Worm (Caenorhabditis elegans) whole organism, mixed stage, embryonic: Measurements from ENCODE around the gene kin-36.

Experiments used
- M03D4.4 ChIP-seq: sonication (generic microtip); optimal IDR thresholded peaks from 2 replicates; lab custom pipeline; 2017; ENCODE audit warnings: mild to moderate bottlenecking, missing genetic modification characterization, missing compliant biosample characterization
- bed-3 ChIP-seq: fragments of 200-800 bp; sonication (Bioruptor generic); optimal IDR thresholded peaks from 3 replicates; lab custom pipeline; 2018; ENCODE audit warnings: mild to moderate bottlenecking, missing genetic modification characterization, moderate library complexity, missing compliant biosample characterization
- blmp-1 ChIP-seq: fragments of 150-350 bp; optimal IDR thresholded peaks from 2 replicates; lab custom pipeline; 2014; ENCODE audit warnings: missing biosample characterization, missing genetic modification characterization
- ceh-39 ChIP-seq: fragments of 150-350 bp; optimal IDR thresholded peaks from 2 replicates; lab custom pipeline; 2014; ENCODE audit warnings: missing biosample characterization, missing genetic modification characterization
- ceh-43 ChIP-seq: fragments of 200-800 bp; sonication (Bioruptor generic); optimal IDR thresholded peaks from 2 replicates; lab custom pipeline; 2018; ENCODE audit warnings: mild to moderate bottlenecking, missing genetic modification characterization, moderate library complexity, missing compliant biosample characterization
- ces-1 ChIP-seq: fragments of 150-350 bp; optimal IDR thresholded peaks from 2 replicates; lab custom pipeline; 2014; ENCODE audit warnings: missing biosample characterization, missing genetic modification reagents, missing genetic modification characterization
- cnd-1 ChIP-seq: fragments of 200-800 bp; sonication (Bioruptor generic); optimal IDR thresholded peaks from 2 replicates; lab custom pipeline; 2018; ENCODE audit warnings: mild to moderate bottlenecking, missing genetic modification characterization, missing compliant biosample characterization
- drap-1 ChIP-seq: fragments of 200-800 bp; sonication (Bioruptor generic); optimal IDR thresholded peaks from 3 replicates; lab custom pipeline; 2018; ENCODE audit warnings: mild to moderate bottlenecking, missing genetic modification characterization, missing compliant biosample characterization
- elt-1 ChIP-seq: sonication (generic microtip); optimal IDR thresholded peaks from 2 replicates; lab custom pipeline; 2017; ENCODE audit warnings: missing genetic modification characterization, mild to moderate bottlenecking, missing compliant biosample characterization, antibody characterized with exemption, moderate library complexity, borderline replicate concordance; ENCODE audit not compliant: insufficient read depth
- elt-3 ChIP-seq: fragments of 150-350 bp; optimal IDR thresholded peaks from 2 replicates; lab custom pipeline; 2014; ENCODE audit warnings: missing biosample characterization, missing genetic modification characterization
- flh-1 ChIP-seq: fragments of 200-800 bp; sonication (Bioruptor generic); optimal IDR thresholded peaks from 2 replicates; lab custom pipeline; 2018; ENCODE audit warnings: mild to moderate bottlenecking, missing genetic modification characterization, moderate library complexity, missing compliant biosample characterization
- ham-2 ChIP-seq: fragments of 200-800 bp; sonication (Bioruptor generic); optimal IDR thresholded peaks from 2 replicates; lab custom pipeline; 2018; ENCODE audit warnings: mild to moderate bottlenecking, missing genetic modification characterization, missing compliant biosample characterization
- hlh-1 ChIP-seq: fragments of 150-350 bp; optimal IDR thresholded peaks from 2 replicates; lab custom pipeline; 2014; ENCODE audit warnings: missing biosample characterization, missing genetic modification reagents, missing genetic modification characterization
- lin-13 ChIP-seq: fragments of 150-350 bp; optimal IDR thresholded peaks from 2 replicates; lab custom pipeline; 2014; ENCODE audit warnings: missing biosample characterization, missing genetic modification characterization
- lsy-2 ChIP-seq: fragments of 150-350 bp; optimal IDR thresholded peaks from 2 replicates; lab custom pipeline; 2014; ENCODE audit warnings: missing biosample characterization, missing genetic modification characterization
- mab-5 ChIP-seq: fragments of 150-350 bp; optimal IDR thresholded peaks from 2 replicates; lab custom pipeline; 2014; ENCODE audit warnings: missing biosample characterization, missing genetic modification characterization
- mep-1 ChIP-seq: fragments of 150-350 bp; optimal IDR thresholded peaks from 2 replicates; lab custom pipeline; 2017; ENCODE audit warnings: missing biosample characterization, missing genetic modification reagents, missing genetic modification characterization, inconsistent platforms
- mls-2 ChIP-seq: sonication (generic microtip); optimal IDR thresholded peaks from 2 replicates; lab custom pipeline; 2016; ENCODE audit warnings: mild to moderate bottlenecking, missing genetic modification characterization, moderate library complexity, missing compliant biosample characterization
- nhr-12 ChIP-seq: fragments of 150-350 bp; optimal IDR thresholded peaks from 2 replicates; lab custom pipeline; 2014; ENCODE audit warnings: missing biosample characterization, missing genetic modification characterization
- nhr-2 ChIP-seq: fragments of 150-350 bp; optimal IDR thresholded peaks from 2 replicates; lab custom pipeline; 2014; ENCODE audit warnings: missing biosample characterization, missing genetic modification characterization
- nhr-237 ChIP-seq: fragments of 150-350 bp; optimal IDR thresholded peaks from 2 replicates; lab custom pipeline; 2014; ENCODE audit warnings: missing biosample characterization, missing genetic modification characterization
- nhr-28 ChIP-seq: fragments of 150-350 bp; optimal IDR thresholded peaks from 2 replicates; lab custom pipeline; 2014; ENCODE audit warnings: missing biosample characterization, missing genetic modification characterization
- nhr-76 ChIP-seq: sonication (generic microtip); optimal IDR thresholded peaks from 2 replicates; lab custom pipeline; 2017; ENCODE audit warnings: missing biosample characterization, missing genetic modification characterization
- pha-4 ChIP-seq: fragments of 150-350 bp; optimal IDR thresholded peaks from 2 replicates; lab custom pipeline; 2018; ENCODE audit warnings: missing biosample characterization, missing genetic modification reagents, missing genetic modification characterization
- sem-2 ChIP-seq: fragments of 200-800 bp; sonication (Bioruptor generic); optimal IDR thresholded peaks from 2 replicates; lab custom pipeline; 2018; ENCODE audit warnings: mild to moderate bottlenecking, missing genetic modification characterization, missing compliant biosample characterization
- snpc-4 ChIP-seq: fragments of 150-350 bp; optimal IDR thresholded peaks from 2 replicates; lab custom pipeline; 2014; ENCODE audit warnings: missing biosample characterization, missing genetic modification characterization
- tbx-8 ChIP-seq: fragments of 200-800 bp; sonication (Bioruptor generic); optimal IDR thresholded peaks from 2 replicates; lab custom pipeline; 2018; ENCODE audit warnings: mild to moderate bottlenecking, missing genetic modification characterization, moderate library complexity, missing compliant biosample characterization
- unc-120 ChIP-seq: sonication (generic microtip); optimal IDR thresholded peaks from 2 replicates; lab custom pipeline; 2017; ENCODE audit warnings: missing genetic modification characterization, missing compliant biosample characterization; ENCODE audit not compliant: poor library complexity, severe bottlenecking
- unc-39 ChIP-seq: fragments of 150-350 bp; optimal IDR thresholded peaks from 2 replicates; lab custom pipeline; 2014; ENCODE audit warnings: missing biosample characterization, missing genetic modification characterization
- unc-62 ChIP-seq: fragments of 150-350 bp; optimal IDR thresholded peaks from 2 replicates; lab custom pipeline; 2014; ENCODE audit warnings: missing biosample characterization, missing genetic modification reagents, missing genetic modification characterization
- zip-8 ChIP-seq: fragments of 150-350 bp; optimal IDR thresholded peaks from 2 replicates; lab custom pipeline; 2014; ENCODE audit warnings: missing biosample characterization, missing genetic modification characterization
- ztf-11 ChIP-seq: fragments of 150-350 bp; optimal IDR thresholded peaks from 2 replicates; lab custom pipeline; 2014; ENCODE audit warnings: missing biosample characterization, missing genetic modification characterization

Gene kin-36

DNA sequence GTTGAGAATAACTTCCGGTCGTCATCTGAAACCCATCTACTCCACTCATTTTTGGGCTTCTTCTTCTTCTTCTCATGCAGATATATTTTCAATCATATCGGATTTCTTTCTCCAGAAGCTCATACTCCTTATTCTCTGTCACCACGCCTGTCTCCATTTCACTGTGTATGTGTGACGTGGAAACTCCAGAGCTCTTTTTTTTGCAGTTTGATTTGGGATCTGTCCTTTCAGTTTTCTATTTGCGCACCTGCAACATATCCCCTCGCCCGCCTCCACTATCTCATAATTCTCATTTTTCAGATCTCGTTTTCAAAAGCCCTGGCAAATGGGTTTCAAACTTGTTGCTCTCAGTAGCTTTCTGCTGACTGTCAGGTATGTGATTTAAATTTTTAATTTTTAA lies at the start of gene kin-36:
kin-36 (plus strand) TSS at position 301 of the 400 bp plus-strand sequence.
- TF ChIP-seq nhr-12 (tag; lab: Kevin White, UChicago), result no peak
- no peak for TF ChIP-seq nhr-237
- no peak for TF ChIP-seq zip-8 (tag; lab: Kevin White, UChicago)
- TF ChIP-seq drap-1 (GFP tag; lab: Kevin White, UChicago), result no peak
- no peak for TF ChIP-seq blmp-1
- no peak for TF ChIP-seq mab-5 (tag; lab: Kevin White, UChicago)
- TF ChIP-seq sem-2 (GFP tag; lab: Kevin White, UChicago), result no peak
- no peak for TF ChIP-seq ham-2
- TF ChIP-seq unc-120, result no peak
- TF ChIP-seq bed-3 (GFP tag; lab: Kevin White, UChicago), result no peak
- no peak for TF ChIP-seq flh-1 (GFP tag; lab: Kevin White, UChicago)
- TF ChIP-seq elt-3 (tag; lab: Kevin White, UChicago), result no peak
- TF ChIP-seq ceh-43, result no peak
- TF ChIP-seq ztf-11 (tag; lab: Kevin White, UChicago), result no peak

DNA sequence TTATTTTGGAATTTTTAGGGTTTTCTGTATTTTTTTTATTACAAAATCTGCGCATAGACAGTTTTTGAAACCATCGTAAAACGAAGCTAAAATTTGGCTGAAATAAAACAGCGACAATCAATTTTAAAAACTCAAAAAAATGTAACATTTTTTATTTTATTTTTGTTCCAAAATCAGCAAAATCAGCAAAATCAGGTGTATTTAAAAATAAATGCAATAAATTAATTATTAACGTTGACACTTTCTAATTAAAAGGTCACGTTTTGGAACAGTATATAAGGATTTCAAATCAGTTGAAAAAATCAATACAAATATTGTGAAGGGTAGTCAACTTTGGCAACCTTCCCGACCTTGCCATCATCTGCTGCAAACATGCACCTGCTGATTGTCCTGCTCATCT lies 45.4 kb upstream of the kin-36 start, which contains the start of gene R105.1:
R105.1 (plus strand) TSS at position 301 of the 400 bp plus-strand sequence.
- TF ChIP-seq mep-1 (tag; lab: Kevin White, UChicago) (no peak), sem-2 (GFP tag; lab: Kevin White, UChicago) (no peak), nhr-28 (tag; lab: Kevin White, UChicago) (no peak), M03D4.4 (no peak), lin-13 (no peak), ham-2 (no peak), elt-1 (tag; lab: Kevin White, UChicago) (no peak), nhr-2 (tag; lab: Kevin White, UChicago) (no peak), drap-1 (GFP tag; lab: Kevin White, UChicago) (no peak), nhr-12 (tag; lab: Kevin White, UChicago) (no peak), mab-5 (tag; lab: Kevin White, UChicago) (no peak), ces-1 (no peak), lsy-2 (tag; lab: Kevin White, UChicago) (no peak), tbx-8 (no peak), mls-2 (tag; lab: Kevin White, UChicago) (no peak), unc-120 (no peak)
- TF ChIP-seq, all 35 proteins: peak for 0

DNA sequence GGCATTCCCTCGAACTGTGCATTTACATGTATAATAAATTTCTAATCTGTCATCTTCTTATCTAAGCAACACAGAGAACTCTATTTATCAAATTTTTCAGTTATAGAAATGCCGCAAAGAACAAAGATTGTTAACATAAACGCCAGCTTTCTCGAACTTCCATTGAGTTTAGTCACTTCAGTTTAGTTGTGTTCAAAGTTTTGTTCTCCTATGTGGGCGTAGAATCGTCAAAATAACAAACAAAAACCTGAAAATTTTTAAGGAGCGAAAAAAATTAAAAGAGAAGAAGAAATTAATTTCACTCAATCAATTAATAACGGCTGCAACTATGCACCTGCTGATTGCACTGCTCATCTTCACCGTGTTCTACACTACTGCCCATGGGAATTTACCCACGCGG lies 42.8 kb upstream of the kin-36 start, which contains the start of gene R105.5:
R105.5 (plus strand) TSS at position 301 of the 400 bp plus-strand sequence.
- no peak for TF ChIP-seq zip-8 (tag; lab: Kevin White, UChicago)
- TF ChIP-seq nhr-2 (tag; lab: Kevin White, UChicago), result no peak
- TF ChIP-seq nhr-76 (tag; lab: Kevin White, UChicago), result no peak
- no peak for TF ChIP-seq nhr-237
- TF ChIP-seq cnd-1 (tag; lab: Kevin White, UChicago), result no peak
- no peak for TF ChIP-seq nhr-12 (tag; lab: Kevin White, UChicago)
- no peak for TF ChIP-seq drap-1 (GFP tag; lab: Kevin White, UChicago)
- no peak for TF ChIP-seq ceh-39 (tag; lab: Kevin White, UChicago)
- no peak for TF ChIP-seq lin-13
- TF ChIP-seq pha-4 (tag; lab: Kevin White, UChicago), result no peak
- TF ChIP-seq snpc-4 (tag; lab: Kevin White, UChicago), result no peak

DNA sequence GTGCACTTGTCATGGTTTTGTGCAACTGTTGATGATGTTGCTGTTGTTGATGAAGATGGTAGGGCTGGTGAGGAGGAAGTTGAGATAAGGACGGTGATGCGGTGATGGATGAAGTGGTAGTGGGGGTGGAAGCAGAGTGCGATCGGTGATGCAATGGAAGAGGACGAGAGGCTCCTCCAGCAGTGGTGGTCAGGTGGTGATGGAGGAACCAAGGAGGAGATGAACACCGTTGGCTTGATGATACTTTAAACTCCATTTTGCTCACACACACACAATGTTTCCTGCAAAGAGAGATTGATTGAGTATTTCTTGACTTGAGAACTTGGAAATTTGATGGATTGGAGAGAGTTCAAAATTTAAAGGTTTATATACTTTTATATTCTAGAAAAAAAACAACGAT lies 41.0 kb upstream of the kin-36 start, which contains the start of gene F19C7.8:
F19C7.8 (minus strand) TSS at position 256 of the 400 bp plus-strand sequence.
- TF ChIP-seq unc-120, result peak; percentile 22
- TF ChIP-seq hlh-1, result peak; percentile 73
- TF ChIP-seq lin-13, result no peak

DNA sequence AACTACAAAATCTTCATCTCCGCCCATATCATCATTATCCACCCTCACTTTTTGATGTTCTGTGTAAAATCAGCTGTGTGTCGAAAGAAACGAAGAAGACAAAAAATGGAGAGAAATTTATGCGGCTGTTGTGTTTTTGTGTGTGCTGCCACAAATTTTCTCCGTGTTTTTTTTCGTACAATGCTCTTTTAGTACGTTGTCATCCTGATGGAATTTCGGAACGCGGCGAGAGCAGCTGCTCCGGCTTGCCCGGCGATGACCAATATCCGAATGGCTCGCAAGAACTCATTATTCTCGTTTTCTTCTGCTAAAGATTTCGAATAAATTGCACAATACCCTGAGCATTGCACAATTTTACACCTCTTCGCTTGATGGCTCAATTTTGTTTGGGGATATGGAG lies 39.5 kb upstream of the kin-36 start:
- no peak for TF ChIP-seq ham-2
- no peak for TF ChIP-seq unc-39 (tag; lab: Kevin White, UChicago)
- peak; percentile 18 for TF ChIP-seq unc-62
- peak; percentile 62 for TF ChIP-seq hlh-1
- TF ChIP-seq zip-8 (tag; lab: Kevin White, UChicago), result no peak
- TF ChIP-seq unc-120, result peak; percentile 74
- no peak for TF ChIP-seq cnd-1 (tag; lab: Kevin White, UChicago)
- TF ChIP-seq, all 35 proteins: peak for 3
